Worm (Caenorhabditis elegans) whole organism, L4 larva: Measurements from ENCODE around the gene M163.10.

Source experiments
- D1046.2 ChIP-seq: fragments of 200-800 bp; sonication (Bioruptor generic); IDR thresholded peaks from 2 replicates; pipeline ENCODE4 v1.3.6; 2022; ENCODE audit warnings: missing genetic modification characterization, missing compliant biosample characterization
- T26A8.4 ChIP-seq: fragments of 200-800 bp; sonication (Bioruptor generic); IDR thresholded peaks from 2 replicates; pipeline ENCODE4 v1.3.6; 2022; ENCODE audit warnings: missing genetic modification characterization, missing compliant biosample characterization
- Y75B8A.6 ChIP-seq: fragments of 200-800 bp; sonication (Bioruptor generic); IDR thresholded peaks from 2 replicates; pipeline ENCODE4 v1.3.6; 2022; ENCODE audit warnings: missing genetic modification reagents, missing genetic modification characterization, missing compliant biosample characterization
- ZK337.2 ChIP-seq: fragments of 200-800 bp; sonication (Bioruptor generic); IDR thresholded peaks from 2 replicates; pipeline ENCODE4 v1.3.6; 2022; ENCODE audit warnings: missing genetic modification reagents, missing genetic modification characterization, missing compliant biosample characterization
- aha-1 ChIP-seq: fragments of 150-350 bp; peaks from one replicate; lab custom pipeline; 2014; ENCODE audit warnings: missing biosample characterization, missing genetic modification characterization
- aly-2 ChIP-seq: sonication (generic microtip); optimal IDR thresholded peaks from 2 replicates; lab custom pipeline; 2018; ENCODE audit warnings: missing biosample characterization, missing genetic modification characterization
- ama-1 ChIP-seq: fragments of 150-350 bp; optimal IDR thresholded peaks from 2 replicates; lab custom pipeline; 2014; ENCODE audit warnings: inconsistent platforms, mixed read lengths
- arid-1 ChIP-seq: fragments of 200-800 bp; sonication (Bioruptor generic); conservative IDR thresholded peaks from 2 replicates; pipeline ENCODE4 v1.3.6; 2022; ENCODE audit warnings: missing genetic modification reagents, missing genetic modification characterization, missing compliant biosample characterization
- ceh-82 ChIP-seq: sonication (generic microtip); optimal IDR thresholded peaks from 2 replicates; lab custom pipeline; 2017; ENCODE audit warnings: missing biosample characterization, missing genetic modification characterization
- daf-16 ChIP-seq, 3 experiments: sonication (generic microtip); optimal IDR thresholded peaks; 2 replicates each; lab custom pipeline; 2016 to 2017; ENCODE audit warnings: missing genetic modification characterization in 3 of 3, missing genetic modification reagents in 3 of 3, mild to moderate bottlenecking in 2 of 3, missing compliant biosample characterization in 2 of 3, missing biosample characterization in 1 of 3, moderate library complexity in 1 of 3
- daf-8 ChIP-seq: fragments of 200-800 bp; sonication (Bioruptor generic); IDR thresholded peaks from 2 replicates; pipeline ENCODE4 v1.3.6; 2022; ENCODE audit warnings: missing genetic modification characterization, missing compliant biosample characterization
- dmd-6 ChIP-seq: fragments of 200-800 bp; sonication (Bioruptor generic); IDR thresholded peaks from 2 replicates; pipeline ENCODE4 v1.3.6; 2022; ENCODE audit warnings: missing genetic modification reagents, missing genetic modification characterization, missing compliant biosample characterization
- dmd-8 ChIP-seq: fragments of 200-800 bp; sonication (Bioruptor generic); IDR thresholded peaks from 2 replicates; pipeline ENCODE4 v1.3.6; 2022; ENCODE audit warnings: missing genetic modification characterization, missing compliant biosample characterization
- egl-43 ChIP-seq: fragments of 200-800 bp; sonication (Bioruptor generic); IDR thresholded peaks from 2 replicates; pipeline ENCODE4 v1.3.6; 2022; ENCODE audit warnings: missing genetic modification reagents, missing genetic modification characterization, missing compliant biosample characterization
- fos-1 ChIP-seq: fragments of 150-350 bp; optimal IDR thresholded peaks from 2 replicates; lab custom pipeline; 2014; ENCODE audit warnings: missing biosample characterization, missing genetic modification characterization
- gei-8 ChIP-seq: fragments of 200-800 bp; sonication (Bioruptor generic); optimal IDR thresholded peaks from 2 replicates; lab custom pipeline; 2018; ENCODE audit warnings: mild to moderate bottlenecking, missing genetic modification characterization, missing compliant biosample characterization
- hif-1 ChIP-seq, 2 experiments: sonication (generic microtip); optimal IDR thresholded peaks; 2 replicates each; lab custom pipeline; 2016 to 2017; ENCODE audit warnings: missing compliant biosample characterization in 2 of 2, missing genetic modification characterization in 2 of 2, missing genetic modification reagents in 2 of 2, missing genotype in 2 of 2, mild to moderate bottlenecking in 1 of 2
- hlh-11 ChIP-seq: fragments of 200-800 bp; sonication (Bioruptor generic); optimal IDR thresholded peaks from 2 replicates; lab custom pipeline; 2018; ENCODE audit warnings: mild to moderate bottlenecking, missing genetic modification characterization, missing compliant biosample characterization
- hlh-30 ChIP-seq: sonication (generic microtip); optimal IDR thresholded peaks from 2 replicates; lab custom pipeline; 2017; ENCODE audit warnings: antibody characterized with exemption, mild to moderate bottlenecking, missing genetic modification characterization, missing compliant biosample characterization; ENCODE audit not compliant: insufficient read depth
- hmg-1.1 ChIP-seq: fragments of 200-800 bp; sonication (Bioruptor generic); IDR thresholded peaks from 2 replicates; pipeline ENCODE4 v1.3.6; 2022; ENCODE audit warnings: missing genetic modification reagents, missing genetic modification characterization, missing compliant biosample characterization
- lin-38 ChIP-seq: fragments of 200-800 bp; sonication (Bioruptor generic); IDR thresholded peaks from 2 replicates; pipeline ENCODE4 v1.3.6; 2022; ENCODE audit warnings: missing genetic modification reagents, missing genetic modification characterization, missing compliant biosample characterization
- lir-3 ChIP-seq: sonication (generic microtip); optimal IDR thresholded peaks from 2 replicates; lab custom pipeline; 2016; ENCODE audit warnings: mild to moderate bottlenecking, missing genetic modification characterization, missing compliant biosample characterization
- madf-5 ChIP-seq, 2 experiments: fragments of 200-800 bp; sonication (Bioruptor generic); IDR thresholded peaks; 2 replicates each; pipeline ENCODE4 v1.3.6; 2022; ENCODE audit warnings: missing compliant biosample characterization in 2 of 2, missing genetic modification characterization in 2 of 2
- mdl-1 ChIP-seq, 2 experiments: fragments of 150-350 bp in 1 of 2; sonication (generic microtip) in 1 of 2; optimal IDR thresholded peaks; 2 replicates each; lab custom pipeline; 2014 to 2017; ENCODE audit warnings: missing biosample characterization in 2 of 2, missing genetic modification characterization in 2 of 2
- mep-1 ChIP-seq: fragments of 150-350 bp; sonication (generic microtip); optimal IDR thresholded peaks from 3 replicates; lab custom pipeline; 2014; ENCODE audit warnings: missing biosample characterization, missing genetic modification characterization
- mes-2 ChIP-seq: sonication (generic microtip); optimal IDR thresholded peaks from 2 replicates; lab custom pipeline; 2016; ENCODE audit warnings: missing genotype, mild to moderate bottlenecking, missing genetic modification characterization, missing compliant biosample characterization; ENCODE audit not compliant: poor library complexity, severe bottlenecking
- nhr-237 ChIP-seq: sonication (generic microtip); optimal IDR thresholded peaks from 2 replicates; lab custom pipeline; 2017; ENCODE audit warnings: missing biosample characterization, missing genetic modification characterization
- nhr-42 ChIP-seq: fragments of 200-800 bp; sonication (Bioruptor generic); IDR thresholded peaks from 2 replicates; pipeline ENCODE4 v1.3.6; 2022; ENCODE audit warnings: missing genetic modification characterization, missing compliant biosample characterization
- nhr-77 ChIP-seq: fragments of 150-350 bp; optimal IDR thresholded peaks from 2 replicates; lab custom pipeline; 2014; ENCODE audit warnings: missing biosample characterization, missing genetic modification characterization
- pha-4 ChIP-seq, 2 experiments: fragments of 150-350 bp in 1 of 2; fragments of 200-800 bp in 1 of 2; sonication (Bioruptor generic) in 1 of 2; IDR thresholded peaks in 1 of 2; optimal IDR thresholded peaks in 1 of 2; 2 replicates each; pipeline versions ENCODE4 v1.3.6 to Lab custom; 2014 to 2022; ENCODE audit warnings: missing genetic modification characterization in 2 of 2, missing genetic modification reagents in 2 of 2, missing biosample characterization in 1 of 2, missing compliant biosample characterization in 1 of 2
- php-3 ChIP-seq: fragments of 200-800 bp; sonication (Bioruptor generic); IDR thresholded peaks from 2 replicates; pipeline ENCODE4 v1.3.6; 2022; ENCODE audit warnings: missing genetic modification reagents, missing genetic modification characterization, missing compliant biosample characterization
- pqm-1 ChIP-seq: sonication (generic microtip); optimal IDR thresholded peaks from 2 replicates; lab custom pipeline; 2017; ENCODE audit warnings: missing biosample characterization, missing genetic modification characterization
- rbr-2 ChIP-seq: sonication (generic microtip); optimal IDR thresholded peaks from 2 replicates; lab custom pipeline; 2016; ENCODE audit warnings: missing genotype, missing genetic modification characterization, missing compliant biosample characterization
- set-16 ChIP-seq: fragments of 200-800 bp; sonication (Bioruptor generic); IDR thresholded peaks from 2 replicates; pipeline ENCODE4 v1.3.6; 2022; ENCODE audit warnings: missing genetic modification reagents, missing genetic modification characterization, missing compliant biosample characterization
- skn-1 ChIP-seq: fragments of 150-350 bp; optimal IDR thresholded peaks from 2 replicates; lab custom pipeline; 2014; ENCODE audit warnings: missing biosample characterization, missing genetic modification characterization
- snpc-1.2 ChIP-seq: fragments of 200-800 bp; sonication (Bioruptor generic); IDR thresholded peaks from 2 replicates; pipeline ENCODE4 v1.3.6; 2022; ENCODE audit warnings: missing genetic modification reagents, missing genetic modification characterization, missing compliant biosample characterization
- unc-62 ChIP-seq, 3 experiments: fragments of 150-350 bp in 1 of 3; sonication (generic microtip); optimal IDR thresholded peaks in 2 of 3; peaks in 1 of 3; 1 replicate in 1 of 3; 2 replicates in 2 of 3; lab custom pipeline; 2014 to 2017; ENCODE audit warnings: missing biosample characterization in 3 of 3, missing genetic modification characterization in 3 of 3, missing genetic modification reagents in 3 of 3, missing genotype in 1 of 3
- zip-2 ChIP-seq: fragments of 150-350 bp; optimal IDR thresholded peaks from 2 replicates; lab custom pipeline; 2014; ENCODE audit warnings: missing biosample characterization, missing genetic modification characterization

M163.10 gene

ce11 chrX:14490486-14490885 lies 19.7 kb downstream of the M163.10 start:
- TF ChIP-seq Y75B8A.6 (GFP tag; lab: Robert Waterston, UW) (no peak), madf-5 (GFP tag; IDR thresholded peaks at IDR 0.05; lab: Robert Waterston, UW) (0 out of 4 replicates have a peak, but pooled peaks of 1 of the 2 experiments have one; percentile 21), egl-43 (GFP tag; lab: Robert Waterston, UW) (peak; percentile 55; the same call in 1 of the 2 replicates), pha-4 (GFP tag; IDR thresholded peaks at IDR 0.05; lab: Robert Waterston, UW) (no peak; the same call in 1 of the 2 replicates), pha-4 (tag; optimal IDR thresholded peaks at IDR 0.05; lab: Kevin White, UChicago) (no peak), pqm-1 (no peak), set-16 (peak; percentile 96), gei-8 (GFP tag; lab: Kevin White, UChicago) (no peak)

- no peak for TF ChIP-seq daf-16 (GFP tag; optimal IDR thresholded peaks at IDR 0.05; lab: Kevin White, UChicago)
- TF ChIP-seq daf-16 (tag; optimal IDR thresholded peaks at IDR 0.05; lab: Kevin White, UChicago): peak; percentile 10
- TF ChIP-seq php-3 (GFP tag; lab: Robert Waterston, UW): no peak
- peak; percentile 27; the same call in 1 of the 2 replicates for TF ChIP-seq hmg-1.1 (GFP tag; lab: Robert Waterston, UW)
- TF ChIP-seq fos-1 (tag; lab: Kevin White, UChicago): no peak
- TF ChIP-seq dmd-8 (GFP tag; lab: Robert Waterston, UW): no peak
- peak; percentile 86 for TF ChIP-seq ama-1 (lab: Kevin White, UChicago)
- no peak for TF ChIP-seq zip-2 (tag; lab: Kevin White, UChicago)
- peak in 1 of 2 experiments; percentile 9 for TF ChIP-seq mdl-1 (tag; optimal IDR thresholded peaks at IDR 0.05; lab: Kevin White, UChicago)
- peak; percentile 16 for TF ChIP-seq hlh-30 (tag; lab: Kevin White, UChicago)
- TF ChIP-seq rbr-2 (tag; lab: Kevin White, UChicago): peak; percentile 4
- TF ChIP-seq hlh-11: peak; percentile 6
- peak; percentile 52 for TF ChIP-seq mes-2
- TF ChIP-seq mep-1: peak; percentile 39
- TF ChIP-seq nhr-237 (tag; lab: Kevin White, UChicago): no peak
These were observed 20.3 kb downstream of the M163.10 start for ce11 chrX:14491103-14491502.

DNA sequence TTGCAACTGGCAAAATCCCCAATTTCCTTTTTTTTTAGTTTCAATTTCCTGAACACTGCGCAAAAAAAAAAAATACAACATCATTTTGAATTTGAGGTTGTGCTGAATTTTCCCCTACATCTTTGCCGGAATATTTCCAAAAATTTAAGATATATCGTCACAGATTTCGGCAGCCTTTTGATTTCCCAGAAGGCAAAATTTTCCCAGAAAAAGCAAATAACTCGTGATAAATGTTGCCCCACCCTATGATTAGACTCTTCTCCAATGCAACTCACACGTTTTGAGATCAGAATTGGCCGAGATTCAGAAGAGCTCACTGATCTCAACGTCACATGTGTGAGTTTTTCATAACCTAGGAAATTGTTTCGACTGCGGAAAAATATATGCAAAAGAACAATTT lies 21.7 kb downstream of the M163.10 start:
- no peak for TF ChIP-seq aha-1
- no peak for TF ChIP-seq nhr-42 (GFP tag; lab: Robert Waterston, UW)
- TF ChIP-seq ZK337.2 (GFP tag; lab: Robert Waterston, UW): no peak
- no peak for TF ChIP-seq nhr-77 (tag; lab: Kevin White, UChicago)
- TF ChIP-seq aly-2 (tag; lab: Kevin White, UChicago): no peak
- no peak for TF ChIP-seq snpc-1.2 (GFP tag; lab: Robert Waterston, UW)
- TF ChIP-seq dmd-8 (GFP tag; lab: Robert Waterston, UW): no peak
- no peak for TF ChIP-seq arid-1 (GFP tag; lab: Robert Waterston, UW)
- no peak for TF ChIP-seq D1046.2
- no peak for TF ChIP-seq ceh-82 (tag; lab: Kevin White, UChicago)
- no peak for TF ChIP-seq pqm-1

DNA sequence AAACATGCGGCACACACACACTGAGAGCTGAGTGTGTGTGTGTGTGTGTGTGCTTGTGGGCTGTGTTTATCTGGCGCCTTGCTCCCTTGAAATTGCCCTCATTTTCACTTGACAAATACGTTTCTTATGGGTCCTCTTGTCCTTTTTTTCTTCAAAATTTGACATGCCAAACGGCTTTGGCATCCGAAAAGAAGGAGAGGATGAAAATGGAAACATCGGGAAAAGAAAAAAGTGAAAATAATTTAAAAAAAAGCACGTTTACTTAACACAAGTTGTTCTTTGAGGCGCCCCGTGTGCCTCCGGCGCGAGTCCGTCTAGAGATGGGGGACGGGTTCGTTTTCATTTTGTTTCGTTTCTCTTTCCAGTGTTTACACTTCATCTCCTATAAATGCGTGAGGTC lies 24.3 kb downstream of the M163.10 start:
- no peak for TF ChIP-seq rbr-2 (tag; lab: Kevin White, UChicago)
- TF ChIP-seq skn-1 (tag; lab: Kevin White, UChicago): no peak
- no peak for TF ChIP-seq dmd-6
- no peak for TF ChIP-seq gei-8 (GFP tag; lab: Kevin White, UChicago)
- no peak for TF ChIP-seq daf-8 (GFP tag; lab: Robert Waterston, UW)
- TF ChIP-seq hlh-30 (tag; lab: Kevin White, UChicago): peak; percentile 20
- TF ChIP-seq T26A8.4 (GFP tag; lab: Robert Waterston, UW): no peak
- no peak for TF ChIP-seq lin-38 (GFP tag; lab: Robert Waterston, UW)
- no peak for TF ChIP-seq unc-62 (GFP tag; optimal IDR thresholded peaks at IDR 0.05 in 1 of 2; lab: Kevin White, UChicago)
- no peak for TF ChIP-seq unc-62 (tag; optimal IDR thresholded peaks at IDR 0.05; lab: Kevin White, UChicago)
- no peak for TF ChIP-seq aly-2 (tag; lab: Kevin White, UChicago)
- TF ChIP-seq pha-4 (GFP tag; IDR thresholded peaks at IDR 0.05; lab: Robert Waterston, UW): no peak
- TF ChIP-seq pha-4 (tag; optimal IDR thresholded peaks at IDR 0.05; lab: Kevin White, UChicago): no peak
- TF ChIP-seq mdl-1 (tag; optimal IDR thresholded peaks at IDR 0.05; lab: Kevin White, UChicago): no peak
- TF ChIP-seq lir-3 (tag; lab: Kevin White, UChicago): no peak
- TF ChIP-seq hif-1 (tag; optimal IDR thresholded peaks at IDR 0.05; lab: Kevin White, UChicago): peak in 1 of 2 experiments; percentile 82
- TF ChIP-seq aha-1: peak; percentile 81
- TF ChIP-seq, all 104 proteins: peak for 3
